Worm (Caenorhabditis elegans) whole organism, L3 larva: ENCODE results near the gene F19F10.3.

Experiments
- R02D3.7 ChIP-seq: fragments of 150-350 bp; optimal IDR thresholded peaks from 2 replicates; lab custom pipeline; 2014; ENCODE audit warnings: missing biosample characterization, missing genetic modification characterization
- ZK546.5 ChIP-seq: sonication (generic microtip); optimal IDR thresholded peaks from 2 replicates; lab custom pipeline; 2017; ENCODE audit warnings: missing biosample characterization, missing genetic modification characterization
- ama-1 ChIP-seq: fragments of 150-350 bp; optimal IDR thresholded peaks from 2 replicates; lab custom pipeline; 2018
- ceh-16 ChIP-seq: sonication (generic microtip); optimal IDR thresholded peaks from 2 replicates; lab custom pipeline; 2017; ENCODE audit warnings: missing biosample characterization, missing genetic modification characterization
- ceh-28 ChIP-seq: fragments of 150-350 bp; optimal IDR thresholded peaks from 2 replicates; lab custom pipeline; 2014; ENCODE audit warnings: missing biosample characterization, missing genetic modification reagents, missing genetic modification characterization
- ceh-82 ChIP-seq: fragments of 150-350 bp; optimal IDR thresholded peaks from 2 replicates; lab custom pipeline; 2014; ENCODE audit warnings: missing biosample characterization, missing genetic modification characterization
- ceh-9 ChIP-seq: sonication (generic microtip); optimal IDR thresholded peaks from 2 replicates; lab custom pipeline; 2018; ENCODE audit warnings: missing biosample characterization, missing genetic modification characterization
- daf-12 ChIP-seq: fragments of 150-350 bp; optimal IDR thresholded peaks from 2 replicates; lab custom pipeline; 2014; ENCODE audit warnings: missing biosample characterization, missing genetic modification reagents, missing genetic modification characterization
- egl-27 ChIP-seq: sonication (generic microtip); optimal IDR thresholded peaks from 4 replicates; lab custom pipeline; 2017; ENCODE audit warnings: missing biosample characterization, missing genetic modification reagents, missing genetic modification characterization
- egl-5 ChIP-seq: fragments of 150-350 bp; optimal IDR thresholded peaks from 2 replicates; lab custom pipeline; 2017; ENCODE audit warnings: missing biosample characterization, missing genetic modification reagents, missing genetic modification characterization, inconsistent platforms
- elt-1 ChIP-seq: fragments of 150-350 bp; optimal IDR thresholded peaks from 2 replicates; lab custom pipeline; 2014; ENCODE audit warnings: missing biosample characterization, missing genetic modification characterization
- elt-3 ChIP-seq, 3 experiments: fragments of 150-350 bp in 1 of 3; sonication (generic microtip) in 2 of 3; optimal IDR thresholded peaks; 2 replicates in 2 of 3; 4 replicates in 1 of 3; lab custom pipeline; 2014 to 2017; ENCODE audit warnings: missing biosample characterization in 3 of 3, missing genetic modification characterization in 3 of 3
- fkh-10 ChIP-seq: sonication (generic microtip); optimal IDR thresholded peaks from 2 replicates; lab custom pipeline; 2017; ENCODE audit warnings: missing biosample characterization, missing genetic modification reagents, missing genetic modification characterization
- fkh-2 ChIP-seq: fragments of 150-350 bp; optimal IDR thresholded peaks from 2 replicates; lab custom pipeline; 2014; ENCODE audit warnings: missing biosample characterization, missing genetic modification reagents, missing genetic modification characterization
- jun-1 ChIP-seq: fragments of 150-350 bp; optimal IDR thresholded peaks from 2 replicates; lab custom pipeline; 2014; ENCODE audit warnings: missing biosample characterization, missing genetic modification reagents, missing genetic modification characterization
- lin-15B ChIP-seq: fragments of 150-350 bp; optimal IDR thresholded peaks from 2 replicates; lab custom pipeline; 2014; ENCODE audit warnings: missing biosample characterization, missing genetic modification characterization
- lsy-12 ChIP-seq: sonication (generic microtip); optimal IDR thresholded peaks from 2 replicates; lab custom pipeline; 2016; ENCODE audit warnings: mild to moderate bottlenecking, missing genetic modification characterization, missing compliant biosample characterization
- mml-1 ChIP-seq: fragments of 150-350 bp; sonication (generic microtip); optimal IDR thresholded peaks from 3 replicates; lab custom pipeline; 2014; ENCODE audit warnings: missing biosample characterization, missing genetic modification characterization
- nfya-1 ChIP-seq: sonication (generic microtip); optimal IDR thresholded peaks from 2 replicates; lab custom pipeline; 2017; ENCODE audit warnings: missing genetic modification characterization, mild to moderate bottlenecking, missing compliant biosample characterization, antibody characterized with exemption, moderate library complexity; ENCODE audit not compliant: insufficient read depth
- nhr-11 ChIP-seq: fragments of 150-350 bp; optimal IDR thresholded peaks from 2 replicates; lab custom pipeline; 2014; ENCODE audit warnings: missing biosample characterization, missing genetic modification characterization
- nhr-23 ChIP-seq: fragments of 150-350 bp; optimal IDR thresholded peaks from 2 replicates; lab custom pipeline; 2014; ENCODE audit warnings: missing biosample characterization, missing genetic modification reagents, missing genetic modification characterization
- nhr-25 ChIP-seq: sonication (generic microtip); optimal IDR thresholded peaks from 2 replicates; lab custom pipeline; 2017; ENCODE audit warnings: missing biosample characterization, missing genetic modification characterization
- nhr-28 ChIP-seq: fragments of 150-350 bp; optimal IDR thresholded peaks from 2 replicates; lab custom pipeline; 2014; ENCODE audit warnings: missing biosample characterization, missing genetic modification characterization
- nhr-67 ChIP-seq: fragments of 150-350 bp; optimal IDR thresholded peaks from 2 replicates; lab custom pipeline; 2014; ENCODE audit warnings: missing biosample characterization, missing genetic modification characterization
- nhr-76 ChIP-seq: fragments of 150-350 bp; sonication (generic microtip); optimal IDR thresholded peaks from 5 replicates; lab custom pipeline; 2014; ENCODE audit warnings: missing biosample characterization, missing genetic modification characterization
- nhr-77 ChIP-seq: fragments of 150-350 bp; optimal IDR thresholded peaks from 2 replicates; lab custom pipeline; 2014; ENCODE audit warnings: missing biosample characterization, missing genetic modification characterization
- pha-4 ChIP-seq: fragments of 150-350 bp; optimal IDR thresholded peaks from 2 replicates; lab custom pipeline; 2014; ENCODE audit warnings: missing biosample characterization, missing genetic modification reagents, missing genetic modification characterization
- skn-1 ChIP-seq: fragments of 150-350 bp; optimal IDR thresholded peaks from 2 replicates; lab custom pipeline; 2014; ENCODE audit warnings: missing biosample characterization, missing genetic modification characterization
- snpc-4 ChIP-seq: fragments of 150-350 bp; optimal IDR thresholded peaks from 2 replicates; lab custom pipeline; 2014; ENCODE audit warnings: missing biosample characterization, missing genetic modification characterization
- tbx-2 ChIP-seq: sonication (generic microtip); optimal IDR thresholded peaks from 2 replicates; lab custom pipeline; 2016; ENCODE audit warnings: mild to moderate bottlenecking, missing genetic modification characterization, missing compliant biosample characterization
- unc-62 ChIP-seq: fragments of 150-350 bp; sonication (generic microtip); optimal IDR thresholded peaks from 4 replicates; lab custom pipeline; 2014; ENCODE audit warnings: missing biosample characterization, missing genetic modification reagents, missing genetic modification characterization
- ztf-11 ChIP-seq: fragments of 150-350 bp; optimal IDR thresholded peaks from 2 replicates; lab custom pipeline; 2014; ENCODE audit warnings: missing biosample characterization, missing genetic modification characterization
- ztf-4 ChIP-seq: fragments of 150-350 bp; optimal IDR thresholded peaks from 2 replicates; lab custom pipeline; 2014; ENCODE audit warnings: missing biosample characterization, missing genetic modification characterization

F19F10.3 gene

ce11 chrV:7548499-7548898 lies 3.4 kb upstream of the F19F10.3 start:
- TF ChIP-seq nhr-25: peak; percentile 2

DNA sequence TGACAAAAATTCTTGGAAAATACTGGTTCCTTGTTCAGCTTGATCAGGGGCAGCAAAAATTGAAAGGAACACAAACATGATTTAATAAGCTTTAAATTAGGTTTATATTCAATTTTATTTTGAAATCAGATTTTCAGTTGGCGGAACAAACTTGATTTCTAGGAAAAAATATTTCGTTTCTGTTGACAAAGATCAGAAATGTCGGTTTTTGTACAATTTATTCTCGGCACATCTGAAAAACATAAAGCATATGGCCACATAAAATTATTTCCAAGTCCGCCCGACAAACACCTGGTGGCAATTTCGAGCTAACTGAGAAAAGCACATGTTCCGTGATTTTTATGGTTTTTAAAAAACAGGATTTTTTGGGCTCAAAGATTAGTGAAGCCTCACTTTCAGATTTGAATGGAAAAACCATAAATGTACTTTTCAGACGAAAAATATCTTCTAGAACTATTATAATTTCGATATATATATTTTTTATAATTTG lies 2.0 kb downstream of the F19F10.3 start, which contains the start of gene ttr-10:
TSS of gene ttr-10 (minus strand) at position 51 of the 490 bp plus-strand sequence.
- TF ChIP-seq ztf-4 (tag; lab: Kevin White, UChicago) (no peak), pha-4 (tag; lab: Kevin White, UChicago) (no peak), skn-1 (tag; lab: Kevin White, UChicago) (no peak), fkh-10 (GFP tag; lab: Kevin White, UChicago) (no peak), snpc-4 (tag; lab: Kevin White, UChicago) (no peak), egl-27 (tag; lab: Kevin White, UChicago) (no peak), nhr-77 (tag; lab: Kevin White, UChicago) (no peak), ceh-28 (tag; lab: Kevin White, UChicago) (no peak), nhr-28 (tag; lab: Kevin White, UChicago) (no peak), R02D3.7 (tag; lab: Kevin White, UChicago) (no peak), ceh-16 (no peak), elt-1 (no peak), egl-5 (tag; lab: Kevin White, UChicago) (no peak), fkh-2 (tag; lab: Kevin White, UChicago) (no peak), daf-12 (tag; lab: Kevin White, UChicago) (no peak), jun-1 (tag; lab: Kevin White, UChicago) (no peak), ceh-9 (tag; lab: Kevin White, UChicago) (no peak), ZK546.5 (tag; lab: Kevin White, UChicago) (no peak), nhr-23 (tag; lab: Kevin White, UChicago) (no peak), ceh-82 (no peak)

DNA sequence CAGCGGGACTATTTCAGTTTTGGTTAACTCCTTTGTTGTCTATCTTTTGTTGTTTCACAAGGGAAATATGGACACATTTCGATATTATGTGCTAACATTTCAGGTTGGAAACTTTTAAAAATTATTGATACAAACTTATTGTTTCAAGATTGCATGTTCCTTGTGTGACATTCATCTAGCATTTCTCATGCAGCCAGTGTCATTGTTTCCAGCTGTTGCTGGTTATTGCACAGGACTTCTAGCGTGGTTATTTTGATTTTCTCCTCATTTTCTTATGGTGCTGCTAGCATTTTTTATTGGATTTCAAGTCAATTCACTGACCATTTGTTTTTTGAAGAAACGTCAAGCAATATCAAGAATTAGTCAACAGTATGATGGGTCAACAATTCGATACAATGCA lies 4.0 kb downstream of the F19F10.3 start:
- TF ChIP-seq nhr-76 (no peak), daf-12 (tag; lab: Kevin White, UChicago) (no peak), ama-1 (no peak), mml-1 (tag; lab: Kevin White, UChicago) (no peak), ceh-82 (no peak), ceh-28 (tag; lab: Kevin White, UChicago) (no peak), lin-15B (tag; lab: Kevin White, UChicago) (no peak), egl-5 (tag; lab: Kevin White, UChicago) (no peak), ceh-9 (tag; lab: Kevin White, UChicago) (no peak), ztf-11 (tag; lab: Kevin White, UChicago) (no peak), elt-1 (no peak)

- no peak for TF ChIP-seq nhr-67 (tag; lab: Kevin White, UChicago)
- TF ChIP-seq nhr-11 (tag; lab: Kevin White, UChicago): no peak
- no peak for TF ChIP-seq fkh-10 (GFP tag; lab: Kevin White, UChicago)
- no peak for TF ChIP-seq ceh-82
- TF ChIP-seq nfya-1 (tag; lab: Kevin White, UChicago): no peak
- TF ChIP-seq, all 47 proteins: peak for 0
Observed at ce11 chrV:7558693-7559092, 6.8 kb downstream of the F19F10.3 start, which contains the start of gene ets-7. TSS of gene ets-7 (minus strand) at chrV:7558793.

- TF ChIP-seq nhr-11 (tag; lab: Kevin White, UChicago) (no peak), nhr-25 (no peak), mml-1 (tag; lab: Kevin White, UChicago) (no peak), R02D3.7 (tag; lab: Kevin White, UChicago) (no peak), elt-3 (tag; optimal IDR thresholded peaks at IDR 0.05; lab: Kevin White, UChicago) (no peak), lsy-12 (no peak), ztf-11 (tag; lab: Kevin White, UChicago) (no peak), nhr-76 (no peak), ceh-9 (tag; lab: Kevin White, UChicago) (no peak)
Observed at ce11 chrV:7562947-7563346, 11.0 kb downstream of the F19F10.3 start, which contains the start of gene F19F10.1. TSS of gene F19F10.1 (plus strand) at chrV:7563247.

DNA sequence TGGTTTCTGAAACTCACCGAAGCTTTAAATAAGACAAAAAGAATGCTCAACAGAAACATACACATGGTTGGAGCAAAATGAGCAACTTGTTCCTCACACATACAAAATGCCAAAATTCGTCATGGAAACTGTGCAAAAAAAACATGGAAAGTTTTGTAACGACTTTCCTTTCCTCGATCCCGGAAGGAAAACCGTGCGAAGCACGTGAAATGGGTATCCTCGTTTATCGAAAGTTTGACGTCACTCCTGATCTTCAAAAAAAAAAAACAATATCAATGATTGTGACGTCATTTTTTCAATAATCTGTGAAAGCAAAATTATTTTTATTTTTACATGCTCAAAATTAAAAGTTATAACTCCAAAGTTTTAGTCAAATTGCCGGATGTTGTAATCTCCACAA lies 18.4 kb downstream of the F19F10.3 start, which contains the start of gene clec-212:
TSS of gene clec-212 (minus strand) at position 101 of the 400 bp plus-strand sequence.
- no peak for TF ChIP-seq daf-12 (tag; lab: Kevin White, UChicago)
- no peak for TF ChIP-seq unc-62
- TF ChIP-seq tbx-2 (tag; lab: Kevin White, UChicago): no peak
